Worm (Caenorhabditis elegans) whole organism, L1 larva: ENCODE data around the gene smg-4.
A peak's percentile ranks its signal among the peaks of the same experiment; 100 is the strongest.

ENCODE experiments used
- F16B12.6 ChIP-seq: fragments of 150-350 bp; optimal IDR thresholded peaks from 2 replicates; lab custom pipeline; 2014; ENCODE audit warnings: missing biosample characterization, missing genetic modification characterization
- ama-1 ChIP-seq: fragments of 150-350 bp; optimal IDR thresholded peaks from 2 replicates; lab custom pipeline; 2014
- ceh-82 ChIP-seq, 3 experiments: fragments of 150-350 bp in 1 of 3; sonication (generic microtip) in 2 of 3; optimal IDR thresholded peaks; 2 replicates each; lab custom pipeline; 2014 to 2017; ENCODE audit warnings: missing biosample characterization in 3 of 3, missing genetic modification characterization in 3 of 3
- dsc-1 ChIP-seq: sonication (generic microtip); optimal IDR thresholded peaks from 2 replicates; lab custom pipeline; 2016; ENCODE audit warnings: mild to moderate bottlenecking, missing genetic modification characterization, missing compliant biosample characterization
- efl-1 ChIP-seq, 4 experiments: fragments of 150-350 bp; optimal IDR thresholded peaks in 3 of 4; peaks in 1 of 4; 1 replicate in 1 of 4; 2 replicates in 3 of 4; lab custom pipeline; 2014; ENCODE audit warnings: missing biosample characterization in 2 of 4, missing genetic modification characterization in 2 of 4, missing genetic modification reagents in 2 of 4
- elt-2 ChIP-seq: sonication (generic microtip); optimal IDR thresholded peaks from 2 replicates; lab custom pipeline; 2016; ENCODE audit warnings: missing genetic modification characterization, mild to moderate bottlenecking, inconsistent platforms, missing compliant biosample characterization, missing genetic modification reagents
- fkh-4 ChIP-seq: sonication (generic microtip); optimal IDR thresholded peaks from 2 replicates; lab custom pipeline; 2016; ENCODE audit warnings: missing compliant biosample characterization, missing genetic modification characterization, borderline replicate concordance
- lin-15B ChIP-seq: fragments of 150-350 bp; sonication (generic microtip); optimal IDR thresholded peaks from 3 replicates; lab custom pipeline; 2014; ENCODE audit warnings: missing biosample characterization, missing genetic modification characterization
- nhr-11 ChIP-seq: fragments of 150-350 bp; optimal IDR thresholded peaks from 2 replicates; lab custom pipeline; 2014; ENCODE audit warnings: missing biosample characterization, missing genetic modification characterization
- pqm-1 ChIP-seq: sonication (generic microtip); optimal IDR thresholded peaks from 3 replicates; lab custom pipeline; 2017; ENCODE audit warnings: missing biosample characterization, missing genetic modification characterization
- snpc-4 ChIP-seq: fragments of 150-350 bp; optimal IDR thresholded peaks from 2 replicates; lab custom pipeline; 2014; ENCODE audit warnings: missing biosample characterization, missing genetic modification characterization
- sup-37 ChIP-seq: fragments of 200-800 bp; sonication (Bioruptor generic); optimal IDR thresholded peaks from 2 replicates; lab custom pipeline; 2018; ENCODE audit warnings: mild to moderate bottlenecking, missing genetic modification characterization, missing compliant biosample characterization
- unc-62 ChIP-seq: fragments of 150-350 bp; optimal IDR thresholded peaks from 2 replicates; lab custom pipeline; 2014; ENCODE audit warnings: missing biosample characterization, missing genetic modification reagents, missing genetic modification characterization
- zip-4 ChIP-seq: fragments of 200-800 bp; sonication (Bioruptor generic); optimal IDR thresholded peaks from 2 replicates; lab custom pipeline; 2018; ENCODE audit warnings: mild to moderate bottlenecking, missing genetic modification characterization, moderate library complexity, missing compliant biosample characterization

ce11 chrV:9764552-9764951 lies 13.0 kb downstream of the smg-4 start:
- TF ChIP-seq pqm-1 (tag; lab: Kevin White, UChicago) (no peak), efl-1 (optimal IDR thresholded peaks at IDR 0.05; lab: Kevin White, UChicago) (no peak), efl-1 (GFP tag; optimal IDR thresholded peaks at IDR 0.05 in 1 of 2; lab: Kevin White, UChicago) (peak in 1 of 2 experiments; percentile 30), ama-1 (lab: Kevin White, UChicago) (no peak), nhr-11 (tag; lab: Kevin White, UChicago) (no peak), fkh-4 (tag; lab: Kevin White, UChicago) (no peak), ceh-82 (tag; optimal IDR thresholded peaks at IDR 0.05; lab: Kevin White, UChicago) (no peak), zip-4 (GFP tag; lab: Kevin White, UChicago) (no peak), lin-15B (tag; lab: Kevin White, UChicago) (no peak), F16B12.6 (tag; lab: Kevin White, UChicago) (no peak), elt-2 (tag; lab: Kevin White, UChicago) (no peak), dsc-1 (no peak), snpc-4 (tag; lab: Kevin White, UChicago) (no peak), unc-62 (GFP tag; lab: Kevin White, UChicago) (no peak), sup-37 (GFP tag; lab: Kevin White, UChicago) (no peak)
